Fruit fly (Drosophila melanogaster): ENCODE data around the gene Edc3.
A peak's percentile ranks its signal among the peaks of the same experiment; 100 is the strongest.

Gene Edc3

DNA sequence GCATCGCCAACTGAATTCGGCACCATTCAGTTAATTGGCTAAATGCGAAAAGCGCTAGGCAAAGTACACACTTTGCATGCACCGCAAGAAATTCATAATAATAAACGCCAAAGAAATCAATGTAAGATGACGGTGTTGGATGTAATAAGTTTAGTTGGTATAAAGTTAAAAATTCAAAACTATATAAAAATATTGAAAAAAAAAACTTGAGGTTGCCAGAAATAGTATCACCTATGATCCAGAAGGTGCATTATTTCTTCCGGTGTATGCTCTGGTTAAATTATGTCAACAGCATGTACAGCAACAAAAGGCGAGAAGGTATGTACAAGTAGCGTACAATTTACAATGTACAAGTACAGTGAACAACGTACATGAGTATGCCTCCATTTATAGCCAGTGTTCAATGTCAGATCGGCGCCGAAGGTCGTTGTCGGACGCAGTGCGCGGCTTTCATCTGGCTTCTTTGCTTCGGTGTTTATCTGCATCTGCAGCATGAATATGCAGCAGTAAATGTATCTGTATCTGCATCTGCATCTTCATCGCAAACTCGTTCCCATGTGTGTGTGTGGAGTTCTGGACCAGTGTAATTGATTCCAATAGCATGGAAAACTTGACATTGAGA, 32.7 kb downstream of the Edc3 start (continued):
- no peak for TF ChIP-seq jigr1 (GFP tag; IDR thresholded peaks at IDR 0.05)
- no peak for TF ChIP-seq tll (GFP tag; optimal IDR thresholded peaks at IDR 0.05)
- TF ChIP-seq CG9797 (GFP tag; optimal IDR thresholded peaks at IDR 0.05) = no peak
- TF ChIP-seq stwl (tag; optimal IDR thresholded peaks at IDR 0.05) = no peak
- TF ChIP-seq NC2α (GFP tag; optimal IDR thresholded peaks at IDR 0.05) = no peak
- TF ChIP-seq CG14667 (GFP tag; IDR thresholded peaks at IDR 0.05) = no peak
- TF ChIP-seq Fer3 (tag; optimal IDR thresholded peaks at IDR 0.05) = no peak
- no peak for TF ChIP-seq CG17612 (GFP tag; IDR thresholded peaks at IDR 0.05)
- TF ChIP-seq PHDP (tag; optimal IDR thresholded peaks at IDR 0.05) = no peak
- no peak for TF ChIP-seq pros (GFP tag; optimal IDR thresholded peaks at IDR 0.05)
- TF ChIP-seq CG3407 (GFP tag; optimal IDR thresholded peaks at IDR 0.05) = no peak
- no peak for TF ChIP-seq h (optimal IDR thresholded peaks at IDR 0.05)
- no peak for TF ChIP-seq CG17568 (GFP tag; optimal IDR thresholded peaks at IDR 0.05)
- TF ChIP-seq wdn (GFP tag; IDR thresholded peaks at IDR 0.05) = no peak
- TF ChIP-seq Pdp1 (GFP tag; optimal IDR thresholded peaks at IDR 0.05) = peak in 1 of 2 experiments; percentile 33
- no peak for TF ChIP-seq CG17802 (tag; optimal IDR thresholded peaks at IDR 0.05)
- TF ChIP-seq Hr39 (optimal IDR thresholded peaks at IDR 0.05) = no peak
- no peak for TF ChIP-seq D19B (GFP tag; optimal IDR thresholded peaks at IDR 0.05)
- no peak for TF ChIP-seq Hr3 (GFP tag; optimal IDR thresholded peaks at IDR 0.05)
- no peak for TF ChIP-seq usp (GFP tag; optimal IDR thresholded peaks at IDR 0.05)
- no peak for TF ChIP-seq GATAe (GFP tag; conservative IDR thresholded peaks at IDR 0.05)
- no peak for TF ChIP-seq fu2 (GFP tag; optimal IDR thresholded peaks at IDR 0.05)
- TF ChIP-seq CG10209 (GFP tag; optimal IDR thresholded peaks at IDR 0.05) = no peak
- no peak for TF ChIP-seq ERR (GFP tag; optimal IDR thresholded peaks at IDR 0.05)
- TF ChIP-seq CG2678 (tag; optimal IDR thresholded peaks at IDR 0.05) = peak; percentile 28
- TF ChIP-seq CrebB (tag; optimal IDR thresholded peaks at IDR 0.05) = no peak
- no peak for TF ChIP-seq mld (GFP tag; IDR thresholded peaks at IDR 0.05; ENCODE audit: partially characterized antibody)
- no peak for TF ChIP-seq Fer2 (tag; optimal IDR thresholded peaks at IDR 0.05)
- TF ChIP-seq Hr51 (GFP tag; optimal IDR thresholded peaks at IDR 0.05) = peak in 1 of 2 experiments; percentile 56
- TF ChIP-seq CG32772 (GFP tag; IDR thresholded peaks at IDR 0.05) = no peak
- no peak for TF ChIP-seq Max (GFP tag; optimal IDR thresholded peaks at IDR 0.05)
- no peak for TF ChIP-seq inv (GFP tag; IDR thresholded peaks at IDR 0.05; ENCODE audit: partially characterized antibody)
- TF ChIP-seq amos (GFP tag; IDR thresholded peaks at IDR 0.05; ENCODE audit: partially characterized antibody) = no peak
- no peak for TF ChIP-seq tup (GFP tag; optimal IDR thresholded peaks at IDR 0.05)
- TF ChIP-seq nom (GFP tag; optimal IDR thresholded peaks at IDR 0.05) = peak; percentile 54
- no peak for TF ChIP-seq MESR4 (GFP tag; optimal IDR thresholded peaks at IDR 0.05)
- TF ChIP-seq CG8765 (GFP tag; IDR thresholded peaks at IDR 0.05) = no peak
- TF ChIP-seq dmrt99B (tag; optimal IDR thresholded peaks at IDR 0.05) = peak; percentile 51
- no peak for TF ChIP-seq CG6254 (GFP tag; optimal IDR thresholded peaks at IDR 0.05)
- TF ChIP-seq abd-A (tag; optimal IDR thresholded peaks at IDR 0.05) = no peak
- no peak for TF ChIP-seq Stat92E (GFP tag; optimal IDR thresholded peaks at IDR 0.05)
- no peak for TF ChIP-seq CG15073 (GFP tag; optimal IDR thresholded peaks at IDR 0.05)
- TF ChIP-seq gce (GFP tag; IDR thresholded peaks at IDR 0.05) = no peak
- no peak for TF ChIP-seq CG8944 (GFP tag; optimal IDR thresholded peaks at IDR 0.05)
- TF ChIP-seq CoRest (tag; optimal IDR thresholded peaks at IDR 0.05) = no peak
- peak; percentile 28 for TF ChIP-seq CG17359 (tag; optimal IDR thresholded peaks at IDR 0.05)
- peak; percentile 0 for TF ChIP-seq CG30403 (GFP tag; optimal IDR thresholded peaks at IDR 0.05)
- no peak for TF ChIP-seq CG18011 (GFP tag; optimal IDR thresholded peaks at IDR 0.05)
- TF ChIP-seq unpg (GFP tag; optimal IDR thresholded peaks at IDR 0.05) = peak; percentile 35
